Fruit fly (Drosophila melanogaster) whole organism, embryonic: ENCODE results near the gene CG4577.

ENCODE experiments used
- Antp ChIP-seq: fragments of 200-800 bp; sonication (Bioruptor generic); optimal IDR thresholded peaks from 3 replicates; lab custom pipeline; 2016; ENCODE audit warnings: missing biosample characterization, missing genetic modification characterization
- CG10543 ChIP-seq: fragments of 200-800 bp; sonication (Bioruptor generic); optimal IDR thresholded peaks from 3 replicates; lab custom pipeline; 2017; ENCODE audit warnings: missing biosample characterization, mild to moderate bottlenecking, missing genetic modification characterization, moderate library complexity
- CG10979 ChIP-seq: fragments of 200-800 bp; sonication (Bioruptor generic); optimal IDR thresholded peaks from 2 replicates; lab custom pipeline; 2018; ENCODE audit warnings: missing biosample characterization, mild to moderate bottlenecking, missing genetic modification characterization, moderate library complexity
- CG12659 ChIP-seq: fragments of 200-800 bp; sonication (Bioruptor generic); optimal IDR thresholded peaks from 3 replicates; lab custom pipeline; 2017; ENCODE audit warnings: mild to moderate bottlenecking, missing biosample characterization, missing genetic modification reagents, missing genetic modification characterization
- CG1602 ChIP-seq: fragments of 200-800 bp; sonication (Bioruptor generic); optimal IDR thresholded peaks from 3 replicates; lab custom pipeline; 2016; ENCODE audit warnings: missing biosample characterization, missing genetic modification characterization
- CG16779 ChIP-seq: fragments of 200-800 bp; sonication (Bioruptor generic); IDR thresholded peaks from 2 replicates; pipeline ENCODE4 v1.3.6; 2022; ENCODE audit warnings: missing biosample characterization, missing genetic modification characterization
- CG17568 ChIP-seq: fragments of 200-800 bp; sonication (Bioruptor generic); optimal IDR thresholded peaks from 2 replicates; lab custom pipeline; 2018; ENCODE audit warnings: missing biosample characterization, mild to moderate bottlenecking, missing genetic modification characterization, moderate library complexity
- CG1792 ChIP-seq: fragments of 200-800 bp; sonication (Bioruptor generic); optimal IDR thresholded peaks from 2 replicates; lab custom pipeline; 2016; ENCODE audit warnings: missing biosample characterization, missing genetic modification characterization
- CG30403 ChIP-seq: fragments of 200-800 bp; sonication (Bioruptor generic); optimal IDR thresholded peaks from 3 replicates; lab custom pipeline; 2016; ENCODE audit warnings: missing biosample characterization, missing genetic modification characterization
- CG3163 ChIP-seq: fragments of 200-800 bp; sonication (Bioruptor generic); optimal IDR thresholded peaks from 3 replicates; lab custom pipeline; 2016; ENCODE audit warnings: missing biosample characterization, missing genetic modification characterization
- CG32772 ChIP-seq: fragments of 200-800 bp; sonication (Bioruptor generic); IDR thresholded peaks from 2 replicates; pipeline ENCODE4 v1.3.6; 2022; ENCODE audit warnings: missing biosample characterization, missing genetic modification characterization
- CG34422 ChIP-seq: fragments of 200-800 bp; sonication (Bioruptor generic); IDR thresholded peaks from 3 replicates; pipeline ENCODE4 v1.3.6; 2022; ENCODE audit warnings: missing biosample characterization, missing genetic modification characterization
- CG3847 ChIP-seq: fragments of 200-800 bp; sonication (Bioruptor generic); IDR thresholded peaks from 2 replicates; pipeline ENCODE4 v1.3.6; 2022; ENCODE audit warnings: missing biosample characterization, missing genetic modification characterization
- CG4360 ChIP-seq: fragments of 200-800 bp; sonication (Bioruptor generic); IDR thresholded peaks from 2 replicates; pipeline ENCODE4 v1.3.6; 2022; ENCODE audit warnings: missing biosample characterization, missing genetic modification characterization
- CG8089 ChIP-seq: fragments of 200-800 bp; sonication (Bioruptor generic); optimal IDR thresholded peaks from 3 replicates; lab custom pipeline; 2016; ENCODE audit warnings: missing biosample characterization, missing genetic modification characterization
- CG9727 ChIP-seq: fragments of 200-800 bp; sonication (Bioruptor generic); optimal IDR thresholded peaks from 3 replicates; lab custom pipeline; 2017; ENCODE audit warnings: missing biosample characterization, mild to moderate bottlenecking, missing genetic modification characterization
- CoRest ChIP-seq: fragments of 200-800 bp; sonication (Bioruptor generic); optimal IDR thresholded peaks from 3 replicates; lab custom pipeline; 2018; ENCODE audit warnings: missing biosample characterization, mild to moderate bottlenecking, missing genetic modification characterization, moderate library complexity
- Dip3 ChIP-seq: fragments of 200-800 bp; sonication (Bioruptor generic); optimal IDR thresholded peaks from 3 replicates; lab custom pipeline; 2016; ENCODE audit warnings: missing biosample characterization, missing genetic modification characterization
- Dll ChIP-seq: fragments of 200-800 bp; sonication (Bioruptor generic); IDR thresholded peaks from 4 replicates; pipeline ENCODE4 v1.3.6; 2022; ENCODE audit warnings: missing biosample characterization, missing genetic modification characterization; ENCODE audit not compliant: partially characterized antibody
- E2f1 ChIP-seq: fragments of 200-800 bp; sonication (Bioruptor generic); IDR thresholded peaks from 2 replicates; pipeline ENCODE4 v1.3.6; 2022; ENCODE audit warnings: missing biosample characterization, missing genetic modification characterization
- E2f2 ChIP-seq: fragments of 200-800 bp; sonication (Bioruptor generic); IDR thresholded peaks from 2 replicates; pipeline ENCODE4 v1.3.6; 2022; ENCODE audit warnings: missing biosample characterization, missing genetic modification characterization
- Gug ChIP-seq: fragments of 200-800 bp; sonication (Bioruptor generic); IDR thresholded peaks from 4 replicates; pipeline ENCODE4 v1.3.6; 2022; ENCODE audit warnings: missing biosample characterization, missing genetic modification characterization
- Hmr ChIP-seq: fragments of 200-800 bp; sonication (Bioruptor generic); optimal IDR thresholded peaks from 3 replicates; lab custom pipeline; 2017; ENCODE audit warnings: mild to moderate bottlenecking, missing biosample characterization, missing genetic modification reagents, missing genetic modification characterization
- Hr3 ChIP-seq: fragments of 200-800 bp; sonication (Bioruptor generic); optimal IDR thresholded peaks from 3 replicates; lab custom pipeline; 2016; ENCODE audit warnings: missing biosample characterization, missing genetic modification characterization
- MESR4 ChIP-seq: fragments of 200-800 bp; sonication (Bioruptor generic); optimal IDR thresholded peaks from 2 replicates; lab custom pipeline; 2018; ENCODE audit warnings: missing biosample characterization, mild to moderate bottlenecking, missing genetic modification characterization, moderate library complexity
- Med ChIP-seq: fragments of 200-800 bp; sonication (Bioruptor generic); peaks from one replicate; lab custom pipeline; 2016; ENCODE audit warnings: missing biosample characterization, missing genetic modification characterization, mild to moderate bottlenecking, inconsistent platforms, moderate library complexity
- NFAT ChIP-seq: fragments of 200-800 bp; sonication (Bioruptor generic); IDR thresholded peaks from 2 replicates; pipeline ENCODE4 v1.3.6; 2022; ENCODE audit warnings: missing biosample characterization, missing genetic modification characterization
- Sox102F ChIP-seq: fragments of 200-800 bp; sonication (Bioruptor generic); optimal IDR thresholded peaks from 2 replicates; lab custom pipeline; 2018; ENCODE audit warnings: missing biosample characterization, mild to moderate bottlenecking, missing genetic modification characterization, moderate library complexity
- chinmo ChIP-seq: fragments of 200-800 bp; sonication (Bioruptor generic); IDR thresholded peaks from 4 replicates; pipeline ENCODE4 v1.3.6; 2022; ENCODE audit warnings: missing biosample characterization, missing genetic modification characterization; ENCODE audit not compliant: partially characterized antibody
- ci ChIP-seq: fragments of 200-800 bp; sonication (Bioruptor generic); IDR thresholded peaks from 3 replicates; pipeline ENCODE4 v1.3.6; 2022; ENCODE audit warnings: missing biosample characterization, missing genetic modification characterization
- crp ChIP-seq, 2 experiments: fragments of 200-800 bp; sonication (Bioruptor generic); optimal IDR thresholded peaks; 2 replicates in 1 of 2; 3 replicates in 1 of 2; lab custom pipeline; 2017; ENCODE audit warnings: missing biosample characterization in 2 of 2, missing genetic modification characterization in 2 of 2, mild to moderate bottlenecking in 1 of 2, moderate library complexity in 1 of 2
- dmrt11E ChIP-seq: fragments of 200-800 bp; sonication (Bioruptor generic); optimal IDR thresholded peaks from 3 replicates; lab custom pipeline; 2018; ENCODE audit warnings: missing biosample characterization, mild to moderate bottlenecking, missing genetic modification characterization, moderate library complexity
- fu2 ChIP-seq: fragments of 200-800 bp; sonication (Bioruptor generic); optimal IDR thresholded peaks from 2 replicates; lab custom pipeline; 2016; ENCODE audit warnings: missing biosample characterization, missing genetic modification characterization
- hkb ChIP-seq, 2 experiments: fragments of 200-800 bp in 1 of 2; fragments of >200 bp in 1 of 2; sonication (Bioruptor generic) in 1 of 2; IDR thresholded peaks in 1 of 2; optimal IDR thresholded peaks in 1 of 2; 2 replicates each; pipeline versions ENCODE4 v1.3.6 to Lab custom; 2017 to 2022; ENCODE audit warnings: missing biosample characterization in 1 of 2, missing genetic modification characterization in 1 of 2
- ken ChIP-seq: fragments of 200-800 bp; sonication (Bioruptor generic); IDR thresholded peaks from 3 replicates; pipeline ENCODE4 v1.3.6; 2022; ENCODE audit warnings: missing biosample characterization, missing genetic modification characterization
- lilli ChIP-seq: fragments of 200-800 bp; sonication (Bioruptor generic); optimal IDR thresholded peaks from 3 replicates; lab custom pipeline; 2016; ENCODE audit warnings: missing biosample characterization, missing genetic modification characterization
- luna ChIP-seq: fragments of 200-800 bp; sonication (Bioruptor generic); optimal IDR thresholded peaks from 2 replicates; lab custom pipeline; 2016; ENCODE audit warnings: missing biosample characterization, missing genetic modification characterization
- mam ChIP-seq: fragments of 200-800 bp; sonication (Bioruptor generic); optimal IDR thresholded peaks from 3 replicates; lab custom pipeline; 2016; ENCODE audit warnings: missing biosample characterization, missing genetic modification characterization
- mirr ChIP-seq: fragments of 200-800 bp; sonication (Bioruptor generic); optimal IDR thresholded peaks from 3 replicates; lab custom pipeline; 2018; ENCODE audit warnings: missing biosample characterization, mild to moderate bottlenecking, missing genetic modification characterization
- nmo ChIP-seq: fragments of 200-800 bp; sonication (Bioruptor generic); optimal IDR thresholded peaks from 2 replicates; lab custom pipeline; 2018; ENCODE audit warnings: missing biosample characterization, mild to moderate bottlenecking, missing genetic modification characterization, moderate library complexity
- p53 ChIP-seq: fragments of 200-800 bp; sonication (Bioruptor generic); optimal IDR thresholded peaks from 2 replicates; lab custom pipeline; 2016; ENCODE audit warnings: missing biosample characterization, missing genetic modification characterization
- pum ChIP-seq: fragments of 200-800 bp; sonication (Bioruptor generic); optimal IDR thresholded peaks from 2 replicates; lab custom pipeline; 2016; ENCODE audit warnings: missing biosample characterization, missing genetic modification characterization
- ranshi ChIP-seq: fragments of 200-800 bp; sonication (Bioruptor generic); IDR thresholded peaks from 2 replicates; pipeline ENCODE4 v1.3.6; 2022; ENCODE audit warnings: missing biosample characterization, missing genetic modification characterization
- slbo ChIP-seq: fragments of 200-800 bp; sonication (Bioruptor generic); IDR thresholded peaks from 2 replicates; pipeline ENCODE4 v1.3.6; 2022; ENCODE audit warnings: missing biosample characterization, missing genetic modification characterization
- slp2 ChIP-seq: fragments of 200-800 bp; sonication (Bioruptor generic); optimal IDR thresholded peaks from 2 replicates; lab custom pipeline; 2016; ENCODE audit warnings: missing biosample characterization, missing genetic modification characterization
- sug ChIP-seq: fragments of 200-800 bp; optimal IDR thresholded peaks from 2 replicates; lab custom pipeline; 2019; ENCODE audit warnings: missing biosample characterization, mild to moderate bottlenecking, missing genetic modification characterization, moderate library complexity
- trem ChIP-seq: fragments of 200-800 bp; optimal IDR thresholded peaks from 3 replicates; lab custom pipeline; 2019; ENCODE audit warnings: missing biosample characterization, mild to moderate bottlenecking, missing genetic modification characterization, moderate library complexity
- twi ChIP-seq: fragments of 200-800 bp; optimal IDR thresholded peaks from 2 replicates; lab custom pipeline; 2019; ENCODE audit warnings: missing biosample characterization, mild to moderate bottlenecking, missing genetic modification characterization, moderate library complexity
- wek ChIP-seq: fragments of 200-800 bp; sonication (Bioruptor generic); optimal IDR thresholded peaks from 3 replicates; lab custom pipeline; 2018; ENCODE audit warnings: missing biosample characterization, mild to moderate bottlenecking, missing genetic modification characterization, moderate library complexity

CG4577 gene

DNA sequence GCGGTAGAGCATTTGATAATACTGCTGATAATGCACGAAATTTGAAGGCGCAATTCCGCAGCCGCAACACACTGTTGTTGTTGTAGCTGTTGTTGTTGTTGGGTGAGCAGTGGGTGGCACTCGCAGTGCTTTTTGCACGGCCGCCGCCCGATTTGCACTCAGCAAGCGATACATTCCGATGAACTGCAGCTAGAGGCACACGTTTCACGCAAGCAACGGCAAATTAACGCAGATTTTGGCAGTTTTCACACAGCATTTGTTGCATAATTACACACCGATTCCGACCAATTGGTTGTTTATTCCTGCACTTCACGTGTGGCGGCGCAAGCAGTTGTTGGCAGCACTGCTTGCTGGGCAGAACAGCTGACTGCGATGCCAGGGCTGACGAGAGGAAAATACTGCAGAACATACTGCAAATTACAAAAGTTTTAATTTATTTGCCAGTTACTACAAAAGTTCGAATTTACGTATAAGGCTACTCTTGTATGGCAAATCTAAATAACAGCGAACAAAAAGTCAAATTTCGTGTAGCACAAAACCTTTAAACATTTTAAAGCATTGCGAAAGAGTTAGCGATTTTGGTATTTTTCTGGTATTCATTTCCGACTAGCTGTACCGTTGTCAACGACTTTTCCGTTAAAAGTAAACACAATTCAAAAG is 26.3 kb upstream of the CG4577 start, which contains the start of the genes PolrMT and CG14339 (continued):
- TF ChIP-seq ci (GFP tag; lab: Robert Waterston, UW) (0 out of 3 replicates have a peak, but pooled peaks have one; percentile 15), Dip3 (GFP tag; lab: Kevin White, UChicago) (peak; percentile 13), E2f1 (GFP tag; lab: Robert Waterston, UW) (0 out of 2 replicates have a peak, but pooled peaks have one; percentile 18), NFAT (GFP tag; lab: Robert Waterston, UW) (0 out of 2 replicates have a peak, but pooled peaks have one; percentile 25), sug (tag; lab: Kevin White, UChicago) (peak; percentile 83), slbo (GFP tag; lab: Robert Waterston, UW) (peak; percentile 64), E2f2 (GFP tag; lab: Robert Waterston, UW) (peak; percentile 59), Dll (GFP tag; lab: Robert Waterston, UW) (0 out of 4 replicates have a peak, but pooled peaks have one; percentile 31), CG30403 (GFP tag; lab: Kevin White, UChicago) (peak; percentile 58), chinmo (GFP tag; lab: Robert Waterston, UW) (peak; percentile 78; the same call in 1 of the 4 replicates), Hmr (GFP tag; lab: Kevin White, UChicago) (peak; percentile 45), CoRest (tag; lab: Kevin White, UChicago) (peak; percentile 63), dmrt11E (tag; lab: Kevin White, UChicago) (peak; percentile 20), Hr3 (GFP tag; lab: Kevin White, UChicago) (peak; percentile 35), trem (peak; percentile 41), nmo (peak; percentile 62), CG10543 (GFP tag; lab: Kevin White, UChicago) (peak; percentile 43), slp2 (GFP tag; lab: Kevin White, UChicago) (peak; percentile 13), CG1602 (peak; percentile 15), lilli (GFP tag; lab: Kevin White, UChicago) (peak; percentile 40), CG9727 (GFP tag; lab: Kevin White, UChicago) (peak; percentile 32), CG32772 (no peak), CG1792 (GFP tag; lab: Kevin White, UChicago) (peak; percentile 1), CG3847 (GFP tag; lab: Robert Waterston, UW) (0 out of 2 replicates have a peak, but pooled peaks have one; percentile 23), MESR4 (GFP tag; lab: Kevin White, UChicago) (peak; percentile 72), CG3163 (GFP tag; lab: Kevin White, UChicago) (peak; percentile 2), mam (GFP tag; lab: Kevin White, UChicago) (peak; percentile 51), hkb (optimal IDR thresholded peaks at IDR 0.05; lab: Kevin White, UChicago) (peak; percentile 45), hkb (GFP tag; IDR thresholded peaks at IDR 0.05; lab: Robert Waterston, UW) (0 out of 2 replicates have a peak, but pooled peaks have one; percentile 11), fu2 (peak; percentile 39), pum (GFP tag; lab: Kevin White, UChicago) (peak; percentile 33), wek (no peak), Gug (no peak), CG8089 (GFP tag; lab: Kevin White, UChicago) (peak; percentile 21), twi (tag; lab: Kevin White, UChicago) (peak; percentile 38), Sox102F (peak; percentile 43), Med (GFP tag; lab: Kevin White, UChicago) (peak; percentile 89), crp (GFP tag; optimal IDR thresholded peaks at IDR 0.05; lab: Kevin White, UChicago) (peak; percentile 96 to 99), ken (GFP tag; lab: Robert Waterston, UW) (0 out of 3 replicates have a peak, but pooled peaks have one; percentile 14), Antp (GFP tag; lab: Kevin White, UChicago) (peak; percentile 10), p53 (GFP tag; lab: Kevin White, UChicago) (peak; percentile 17), CG16779 (GFP tag; lab: Robert Waterston, UW) (no peak), mirr (GFP tag; lab: Kevin White, UChicago) (peak; percentile 18), CG17568 (GFP tag; lab: Kevin White, UChicago) (no peak), CG12659 (GFP tag; lab: Kevin White, UChicago) (peak; percentile 70), ranshi (GFP tag; lab: Robert Waterston, UW) (no peak), CG4360 (GFP tag; lab: Robert Waterston, UW) (peak; percentile 97), CG34422 (GFP tag; lab: Robert Waterston, UW) (peak; percentile 92), luna (GFP tag; lab: Kevin White, UChicago) (peak; percentile 48), CG10979 (tag; lab: Kevin White, UChicago) (peak; percentile 24)
